Worm (Caenorhabditis elegans): ENCODE results near the gene srt-20.

The srt-20 gene

ce11 chrV:4261385-4261784, 17.2 kb downstream of the srt-20 start:
- no peak for TF ChIP-seq ztf-11 (tag; optimal IDR thresholded peaks at IDR 0.05)
- TF ChIP-seq mep-1 (tag; optimal IDR thresholded peaks at IDR 0.05) = no peak
- TF ChIP-seq nhr-76 (tag; optimal IDR thresholded peaks at IDR 0.05) = no peak
- no peak for TF ChIP-seq nhr-2 (tag; optimal IDR thresholded peaks at IDR 0.05)
- no peak for TF ChIP-seq lin-13 (tag; optimal IDR thresholded peaks at IDR 0.05)

- no peak for TF ChIP-seq flh-1 (GFP tag; optimal IDR thresholded peaks at IDR 0.05)
- TF ChIP-seq ces-1 (GFP tag; optimal IDR thresholded peaks at IDR 0.05) = no peak
- TF ChIP-seq unc-62 (GFP tag; optimal IDR thresholded peaks at IDR 0.05) = no peak
- TF ChIP-seq nhr-237 (tag; optimal IDR thresholded peaks at IDR 0.05) = no peak
- no peak for TF ChIP-seq elt-3 (tag; optimal IDR thresholded peaks at IDR 0.05)
- TF ChIP-seq hlh-1 (tag; optimal IDR thresholded peaks at IDR 0.05) = no peak
- no peak for TF ChIP-seq ceh-83 (GFP tag; optimal IDR thresholded peaks at IDR 0.05)
- no peak for TF ChIP-seq bed-3 (GFP tag; optimal IDR thresholded peaks at IDR 0.05)
- TF ChIP-seq mep-1 (tag; optimal IDR thresholded peaks at IDR 0.05) = no peak
- no peak for TF ChIP-seq nhr-12 (tag; optimal IDR thresholded peaks at IDR 0.05)
- no peak for TF ChIP-seq snpc-4 (tag; optimal IDR thresholded peaks at IDR 0.05)
- no peak for TF ChIP-seq ham-2 (GFP tag; optimal IDR thresholded peaks at IDR 0.05)
- no peak for TF ChIP-seq nhr-76 (tag; optimal IDR thresholded peaks at IDR 0.05)
- TF ChIP-seq sptf-1 (tag; optimal IDR thresholded peaks at IDR 0.05) = no peak
- no peak for TF ChIP-seq unc-120 (tag; optimal IDR thresholded peaks at IDR 0.05; ENCODE audit: poor library complexity, severe bottlenecking)
- no peak for TF ChIP-seq sem-2 (GFP tag; optimal IDR thresholded peaks at IDR 0.05)
- TF ChIP-seq lin-32 (GFP tag; optimal IDR thresholded peaks at IDR 0.05) = no peak
Measured at ce11 chrV:4260090-4260489, 18.5 kb downstream of the srt-20 start, which contains the start of gene srt-3. Gene srt-3, minus strand, starts transcription at chrV:4260190.

ce11 chrV:4256474-4256873, 22.2 kb downstream of the srt-20 start, which contains the start of gene srt-14:
Gene srt-14, minus strand, starts transcription at chrV:4256574.
- TF ChIP-seq snpc-4 (tag; optimal IDR thresholded peaks at IDR 0.05) (no peak), lsy-2 (tag; optimal IDR thresholded peaks at IDR 0.05) (no peak), cnd-1 (tag; optimal IDR thresholded peaks at IDR 0.05) (no peak), nhr-12 (tag; optimal IDR thresholded peaks at IDR 0.05) (no peak), sptf-1 (tag; optimal IDR thresholded peaks at IDR 0.05) (no peak), elt-3 (tag; optimal IDR thresholded peaks at IDR 0.05) (no peak), ceh-83 (GFP tag; optimal IDR thresholded peaks at IDR 0.05) (no peak), nhr-237 (tag; optimal IDR thresholded peaks at IDR 0.05) (no peak), ces-1 (GFP tag; optimal IDR thresholded peaks at IDR 0.05) (no peak)

- TF ChIP-seq mab-5 (tag; optimal IDR thresholded peaks at IDR 0.05) (no peak), lin-32 (GFP tag; optimal IDR thresholded peaks at IDR 0.05) (no peak), ceh-39 (tag; optimal IDR thresholded peaks at IDR 0.05) (no peak), ham-2 (GFP tag; optimal IDR thresholded peaks at IDR 0.05) (no peak), nhr-12 (tag; optimal IDR thresholded peaks at IDR 0.05) (no peak), blmp-1 (tag; optimal IDR thresholded peaks at IDR 0.05) (no peak), sem-2 (GFP tag; optimal IDR thresholded peaks at IDR 0.05) (no peak), ceh-43 (GFP tag; optimal IDR thresholded peaks at IDR 0.05) (no peak), lsy-2 (tag; optimal IDR thresholded peaks at IDR 0.05) (no peak), ces-1 (GFP tag; optimal IDR thresholded peaks at IDR 0.05) (no peak), unc-62 (GFP tag; optimal IDR thresholded peaks at IDR 0.05) (no peak)
Measured at ce11 chrV:4250047-4250446, 28.6 kb downstream of the srt-20 start, which contains the start of gene srt-13. Gene srt-13, minus strand, starts transcription at chrV:4250147.

ce11 chrV:4248359-4248758, 30.3 kb downstream of the srt-20 start:
- TF ChIP-seq elt-1 (tag; optimal IDR thresholded peaks at IDR 0.05; ENCODE audit: borderline replicate concordance, insufficient read depth) = no peak
- TF ChIP-seq tbx-8 (GFP tag; optimal IDR thresholded peaks at IDR 0.05) = no peak
- no peak for TF ChIP-seq ceh-43 (GFP tag; optimal IDR thresholded peaks at IDR 0.05)
- no peak for TF ChIP-seq snpc-4 (tag; optimal IDR thresholded peaks at IDR 0.05)
- no peak for TF ChIP-seq unc-39 (tag; optimal IDR thresholded peaks at IDR 0.05)
- TF ChIP-seq mab-5 (tag; optimal IDR thresholded peaks at IDR 0.05) = no peak
- TF ChIP-seq pha-4 (tag; optimal IDR thresholded peaks at IDR 0.05) = no peak
- TF ChIP-seq ztf-11 (tag; optimal IDR thresholded peaks at IDR 0.05) = no peak
- no peak for TF ChIP-seq elt-3 (tag; optimal IDR thresholded peaks at IDR 0.05)
- no peak for TF ChIP-seq lin-32 (GFP tag; optimal IDR thresholded peaks at IDR 0.05)
- TF ChIP-seq sptf-1 (tag; optimal IDR thresholded peaks at IDR 0.05) = no peak
- no peak for TF ChIP-seq zip-8 (tag; optimal IDR thresholded peaks at IDR 0.05)
- TF ChIP-seq blmp-1 (tag; optimal IDR thresholded peaks at IDR 0.05) = no peak
- no peak for TF ChIP-seq sem-2 (GFP tag; optimal IDR thresholded peaks at IDR 0.05)
- TF ChIP-seq lsy-2 (tag; optimal IDR thresholded peaks at IDR 0.05) = no peak
- no peak for TF ChIP-seq nhr-76 (tag; optimal IDR thresholded peaks at IDR 0.05)
- no peak for TF ChIP-seq nhr-237 (tag; optimal IDR thresholded peaks at IDR 0.05)
- TF ChIP-seq hlh-1 (tag; optimal IDR thresholded peaks at IDR 0.05) = no peak
- no peak for TF ChIP-seq ceh-83 (GFP tag; optimal IDR thresholded peaks at IDR 0.05)
